Fruit fly (Drosophila melanogaster): ENCODE data around the gene RnpS1.
A peak's percentile ranks its signal among the peaks of the same experiment; 100 is the strongest.

RnpS1 gene

dm6 chr3R:9533181-9534124, 18.4 kb upstream of the RnpS1 start (continued):
- TF ChIP-seq pros (GFP tag; optimal IDR thresholded peaks at IDR 0.05) (peak; percentile 99), Pdp1 (GFP tag; optimal IDR thresholded peaks at IDR 0.05) (peak; percentile 84 to 96), CG7963 (GFP tag; IDR thresholded peaks at IDR 0.05; ENCODE audit: partially characterized antibody) (0 out of 3 replicates have a peak, but pooled peaks have one; percentile 17), Dad (GFP tag; optimal IDR thresholded peaks at IDR 0.05) (peak; percentile 92), H15 (GFP tag; IDR thresholded peaks at IDR 0.05) (peak; percentile 79; the same call in 2 of the 3 replicates), phol (tag; optimal IDR thresholded peaks at IDR 0.05) (peak; percentile 96), Awh (GFP tag; IDR thresholded peaks at IDR 0.05) (peak; percentile 66; the same call in 1 of the 2 replicates), CG15514 (GFP tag; optimal IDR thresholded peaks at IDR 0.05) (peak; percentile 83), bsh (GFP tag; optimal IDR thresholded peaks at IDR 0.05) (peak; percentile 83 to 96), eyg (GFP tag; optimal IDR thresholded peaks at IDR 0.05) (peak; percentile 85), D19B (GFP tag; optimal IDR thresholded peaks at IDR 0.05) (peak; percentile 94), tx (GFP tag; optimal IDR thresholded peaks at IDR 0.05) (peak; percentile 93), E2f1 (GFP tag; IDR thresholded peaks at IDR 0.05) (peak; percentile 83), NC2β (GFP tag; optimal IDR thresholded peaks at IDR 0.05) (peak; percentile 83), bigmax (GFP tag; optimal IDR thresholded peaks at IDR 0.05) (peak; percentile 2), CG15011 (GFP tag; optimal IDR thresholded peaks at IDR 0.05) (peak; percentile 98), CG17568 (GFP tag; optimal IDR thresholded peaks at IDR 0.05) (peak; percentile 87), slbo (GFP tag; IDR thresholded peaks at IDR 0.05) (peak; percentile 90), Aef1 (GFP tag; IDR thresholded peaks at IDR 0.05) (peak; percentile 84), kah (GFP tag; optimal IDR thresholded peaks at IDR 0.05) (peak; percentile 90), ap (GFP tag; IDR thresholded peaks at IDR 0.05) (peak; percentile 63), dmrt11E (tag; optimal IDR thresholded peaks at IDR 0.05) (peak; percentile 85), CG9437 (GFP tag; optimal IDR thresholded peaks at IDR 0.05) (peak; percentile 95), ara (GFP tag; IDR thresholded peaks at IDR 0.05) (peak; percentile 77), lola (GFP tag; optimal IDR thresholded peaks at IDR 0.05) (peak in 1 of 3 experiments; percentile 95), Abd-B (GFP tag; optimal IDR thresholded peaks at IDR 0.05) (peak; percentile 94), Deaf1 (tag; optimal IDR thresholded peaks at IDR 0.05) (peak; percentile 81), CG3407 (GFP tag; optimal IDR thresholded peaks at IDR 0.05) (peak; percentile 89), CG12071 (GFP tag; optimal IDR thresholded peaks at IDR 0.05) (peak; percentile 92), Atf6 (GFP tag; IDR thresholded peaks at IDR 0.05) (peak; percentile 93), Adf1 (GFP tag; IDR thresholded peaks at IDR 0.05) (peak; percentile 28; the same call in 1 of the 2 replicates), vnd (GFP tag; IDR thresholded peaks at IDR 0.05; ENCODE audit: partially characterized antibody) (0 out of 3 replicates have a peak, but pooled peaks have one; percentile 28), mld (GFP tag; IDR thresholded peaks at IDR 0.05; ENCODE audit: partially characterized antibody) (no peak)

- TF ChIP-seq CG16813 (GFP tag; IDR thresholded peaks at IDR 0.05; ENCODE audit: partially characterized antibody), result no peak
- TF ChIP-seq Dip3 (GFP tag; optimal IDR thresholded peaks at IDR 0.05), result peak; percentile 88
- TF ChIP-seq CG7372 (GFP tag; IDR thresholded peaks at IDR 0.05), result peak; percentile 87
- peak; percentile 90 for TF ChIP-seq CG8944 (GFP tag; optimal IDR thresholded peaks at IDR 0.05)
- peak; percentile 82 for TF ChIP-seq CG7357 (GFP tag; IDR thresholded peaks at IDR 0.05)
- TF ChIP-seq CG7987 (GFP tag; optimal IDR thresholded peaks at IDR 0.05), result peak; percentile 67
- peak; percentile 95 for TF ChIP-seq Xbp1 (GFP tag; optimal IDR thresholded peaks at IDR 0.05)
- peak; percentile 81 for TF ChIP-seq aop (GFP tag; IDR thresholded peaks at IDR 0.05)
- peak; percentile 74 for TF ChIP-seq Ets97D (GFP tag; optimal IDR thresholded peaks at IDR 0.05)
- peak; percentile 89 for TF ChIP-seq CG17385 (GFP tag; optimal IDR thresholded peaks at IDR 0.05)
- TF ChIP-seq shn (GFP tag; optimal IDR thresholded peaks at IDR 0.05), result peak; percentile 83
- TF ChIP-seq tio (GFP tag; optimal IDR thresholded peaks at IDR 0.05), result peak; percentile 93
- TF ChIP-seq dimm (GFP tag; IDR thresholded peaks at IDR 0.05), result peak; percentile 82
- TF ChIP-seq CG8359 (GFP tag; optimal IDR thresholded peaks at IDR 0.05; ENCODE audit: borderline replicate concordance), result peak; percentile 83
- TF ChIP-seq Sry-β (GFP tag; optimal IDR thresholded peaks at IDR 0.05), result peak; percentile 59
- peak; percentile 84 for TF ChIP-seq pb (GFP tag; optimal IDR thresholded peaks at IDR 0.05)
These were observed 17.7 kb upstream of the RnpS1 start for dm6 chr3R:9534125-9534496.
